Fruit fly (Drosophila melanogaster) whole organism, embryonic: Measurements from ENCODE around the gene CG34180.

ENCODE experiments used
- Ada2b ChIP-seq: fragments of 200-800 bp; sonication (Bioruptor generic); IDR thresholded peaks from 2 replicates; pipeline ENCODE4 v1.3.6; 2022; ENCODE audit warnings: missing biosample characterization, missing genetic modification characterization
- Antp ChIP-seq: fragments of 200-800 bp; sonication (Bioruptor generic); optimal IDR thresholded peaks from 3 replicates; lab custom pipeline; 2016; ENCODE audit warnings: missing biosample characterization, missing genetic modification characterization
- Asciz ChIP-seq: fragments of 200-800 bp; sonication (Bioruptor generic); optimal IDR thresholded peaks from 2 replicates; lab custom pipeline; 2017; ENCODE audit warnings: missing biosample characterization, mild to moderate bottlenecking, missing genetic modification characterization, missing genetic modification reagents
- Bdp1 ChIP-seq: fragments of 200-800 bp; sonication (Bioruptor generic); optimal IDR thresholded peaks from 3 replicates; lab custom pipeline; 2016; ENCODE audit warnings: missing biosample characterization, missing genetic modification characterization
- CG10147 ChIP-seq: fragments of 200-800 bp; sonication (Bioruptor generic); optimal IDR thresholded peaks from 2 replicates; lab custom pipeline; 2019; ENCODE audit warnings: missing biosample characterization, mild to moderate bottlenecking, missing genetic modification characterization, moderate library complexity
- CG11085 ChIP-seq: fragments of 200-800 bp; sonication (Bioruptor generic); IDR thresholded peaks from 2 replicates; pipeline ENCODE4 v1.3.6; 2022; ENCODE audit warnings: missing biosample characterization, missing genetic modification characterization
- CG11723 ChIP-seq: fragments of 200-800 bp; sonication (Bioruptor generic); optimal IDR thresholded peaks from 2 replicates; lab custom pipeline; 2017; ENCODE audit warnings: missing biosample characterization, mild to moderate bottlenecking, missing genetic modification characterization
- CG12236 ChIP-seq: fragments of 200-800 bp; sonication (Bioruptor generic); optimal IDR thresholded peaks from 2 replicates; lab custom pipeline; 2016; ENCODE audit warnings: missing biosample characterization, missing genetic modification characterization
- CG13624 ChIP-seq: fragments of 200-800 bp; sonication (Bioruptor generic); optimal IDR thresholded peaks from 2 replicates; lab custom pipeline; 2016; ENCODE audit warnings: missing biosample characterization, missing genetic modification characterization
- CG13894 ChIP-seq: fragments of 200-800 bp; sonication (Bioruptor generic); optimal IDR thresholded peaks from 3 replicates; lab custom pipeline; 2018; ENCODE audit warnings: missing biosample characterization, mild to moderate bottlenecking, missing genetic modification characterization, moderate library complexity
- CG15073 ChIP-seq: fragments of 200-800 bp; sonication (Bioruptor generic); optimal IDR thresholded peaks from 2 replicates; lab custom pipeline; 2016; ENCODE audit warnings: missing biosample characterization, missing genetic modification characterization
- CG16863 ChIP-seq: fragments of 200-800 bp; sonication (Bioruptor generic); optimal IDR thresholded peaks from 3 replicates; lab custom pipeline; 2016; ENCODE audit warnings: missing biosample characterization, missing genetic modification characterization
- CG17328 ChIP-seq: fragments of 200-800 bp; sonication (Bioruptor generic); IDR thresholded peaks from 2 replicates; pipeline ENCODE4 v1.3.6; 2022; ENCODE audit warnings: missing biosample characterization, missing genetic modification characterization
- CG3281 ChIP-seq: fragments of 200-800 bp; sonication (Bioruptor generic); optimal IDR thresholded peaks from 3 replicates; lab custom pipeline; 2017; ENCODE audit warnings: missing biosample characterization, mild to moderate bottlenecking, missing genetic modification characterization
- CG6791 ChIP-seq: fragments of 200-800 bp; sonication (Bioruptor generic); IDR thresholded peaks from 3 replicates; pipeline ENCODE4 v1.3.6; 2022; ENCODE audit warnings: missing biosample characterization, missing genetic modification characterization; ENCODE audit not compliant: partially characterized antibody
- CG7372 ChIP-seq: fragments of 200-800 bp; sonication (Bioruptor generic); IDR thresholded peaks from 2 replicates; pipeline ENCODE4 v1.3.6; 2022; ENCODE audit warnings: missing biosample characterization, missing genetic modification characterization
- CG8765 ChIP-seq: fragments of 200-800 bp; sonication (Bioruptor generic); IDR thresholded peaks from 2 replicates; pipeline ENCODE4 v1.3.6; 2022; ENCODE audit warnings: missing biosample characterization, missing genetic modification characterization
- Hmx ChIP-seq: fragments of 200-800 bp; sonication (Bioruptor generic); optimal IDR thresholded peaks from 2 replicates; lab custom pipeline; 2016; ENCODE audit warnings: missing biosample characterization, missing genetic modification characterization
- Lhr ChIP-seq: fragments of 200-800 bp; sonication (Bioruptor generic); optimal IDR thresholded peaks from 3 replicates; lab custom pipeline; 2017; ENCODE audit warnings: mild to moderate bottlenecking, missing biosample characterization, missing genetic modification reagents, missing genetic modification characterization
- Mad ChIP-seq: fragments of 200-800 bp; sonication (Bioruptor generic); optimal IDR thresholded peaks from 2 replicates; lab custom pipeline; 2016; ENCODE audit warnings: missing biosample characterization, missing genetic modification characterization
- Nf-YB ChIP-seq: fragments of 200-800 bp; sonication (Bioruptor generic); optimal IDR thresholded peaks from 3 replicates; lab custom pipeline; 2019; ENCODE audit warnings: missing biosample characterization, mild to moderate bottlenecking, missing genetic modification characterization, moderate library complexity
- Opbp ChIP-seq: fragments of 200-800 bp; sonication (Bioruptor generic); IDR thresholded peaks from 3 replicates; pipeline ENCODE4 v1.3.6; 2022; ENCODE audit warnings: missing biosample characterization, missing genetic modification characterization; ENCODE audit not compliant: partially characterized antibody
- PHDP ChIP-seq: fragments of 200-800 bp; sonication (Bioruptor generic); optimal IDR thresholded peaks from 3 replicates; lab custom pipeline; 2018; ENCODE audit warnings: missing biosample characterization, mild to moderate bottlenecking, missing genetic modification characterization, moderate library complexity
- Pdp1 ChIP-seq, 2 experiments: fragments of 200-800 bp; sonication (Bioruptor generic); optimal IDR thresholded peaks; 3 replicates each; lab custom pipeline; 2016; ENCODE audit warnings: missing biosample characterization in 2 of 2, missing genetic modification characterization in 2 of 2, mild to moderate bottlenecking in 1 of 2, moderate library complexity in 1 of 2
- Spps ChIP-seq: fragments of 200-800 bp; sonication (Bioruptor generic); optimal IDR thresholded peaks from 2 replicates; lab custom pipeline; 2018; ENCODE audit warnings: missing biosample characterization, mild to moderate bottlenecking, missing genetic modification characterization
- Stat92E ChIP-seq, 3 experiments: fragments of >200 bp in 2 of 3; fragments of 200-800 bp in 1 of 3; sonication (Bioruptor generic) in 1 of 3; optimal IDR thresholded peaks; 2 replicates each; lab custom pipeline; 2017 to 2019; ENCODE audit warnings: missing biosample characterization in 3 of 3, missing genetic modification characterization in 3 of 3, mild to moderate bottlenecking in 1 of 3, moderate library complexity in 1 of 3
- Tbp ChIP-seq: fragments of >200 bp; optimal IDR thresholded peaks from 2 replicates; lab custom pipeline; 2018; ENCODE audit warnings: missing biosample characterization, missing genetic modification characterization
- Xbp1 ChIP-seq: fragments of 200-800 bp; sonication (Bioruptor generic); optimal IDR thresholded peaks from 3 replicates; lab custom pipeline; 2016; ENCODE audit warnings: missing biosample characterization, mild to moderate bottlenecking, missing genetic modification characterization
- ac ChIP-seq: fragments of 200-800 bp; sonication (Bioruptor generic); optimal IDR thresholded peaks from 3 replicates; lab custom pipeline; 2017; ENCODE audit warnings: missing biosample characterization, mild to moderate bottlenecking, missing genetic modification characterization
- ash1 ChIP-seq: fragments of 200-800 bp; sonication (Bioruptor generic); optimal IDR thresholded peaks from 2 replicates; lab custom pipeline; 2018; ENCODE audit warnings: missing biosample characterization, mild to moderate bottlenecking, missing genetic modification characterization
- bsh ChIP-seq, 2 experiments: fragments of 200-800 bp; sonication (Bioruptor generic); optimal IDR thresholded peaks; 2 replicates each; lab custom pipeline; 2017 to 2018; ENCODE audit warnings: mild to moderate bottlenecking in 2 of 2, missing biosample characterization in 2 of 2, missing genetic modification characterization in 2 of 2, moderate library complexity in 1 of 2
- btn ChIP-seq: fragments of 200-800 bp; sonication (Bioruptor generic); optimal IDR thresholded peaks from 2 replicates; lab custom pipeline; 2016; ENCODE audit warnings: missing biosample characterization, missing genetic modification characterization
- crc ChIP-seq: fragments of 200-800 bp; sonication (Bioruptor generic); optimal IDR thresholded peaks from 2 replicates; lab custom pipeline; 2016; ENCODE audit warnings: missing biosample characterization, missing genetic modification characterization
- crol ChIP-seq: fragments of 200-800 bp; sonication (Bioruptor generic); IDR thresholded peaks from 2 replicates; pipeline ENCODE4 v1.3.6; 2022; ENCODE audit warnings: missing biosample characterization, missing genetic modification characterization
- dpn ChIP-seq, 2 experiments: fragments of 200-800 bp; sonication (Bioruptor generic); optimal IDR thresholded peaks; 3 replicates each; lab custom pipeline; 2016; ENCODE audit warnings: missing biosample characterization in 2 of 2, missing genetic modification characterization in 2 of 2
- emc ChIP-seq: fragments of 200-800 bp; sonication (Bioruptor generic); optimal IDR thresholded peaks from 2 replicates; lab custom pipeline; 2016; ENCODE audit warnings: missing biosample characterization, missing genetic modification characterization
- gem ChIP-seq: fragments of 200-800 bp; sonication (Bioruptor generic); optimal IDR thresholded peaks from 2 replicates; lab custom pipeline; 2019; ENCODE audit warnings: missing biosample characterization, mild to moderate bottlenecking, missing genetic modification characterization, moderate library complexity
- grau ChIP-seq: fragments of 200-800 bp; optimal IDR thresholded peaks from 3 replicates; lab custom pipeline; 2019; ENCODE audit warnings: missing biosample characterization, mild to moderate bottlenecking, missing genetic modification characterization, moderate library complexity
- grn ChIP-seq: fragments of 200-800 bp; sonication (Bioruptor generic); optimal IDR thresholded peaks from 3 replicates; lab custom pipeline; 2017; ENCODE audit warnings: missing biosample characterization, missing genetic modification characterization
- her ChIP-seq: fragments of 200-800 bp; sonication (Bioruptor generic); optimal IDR thresholded peaks from 2 replicates; lab custom pipeline; 2016; ENCODE audit warnings: missing biosample characterization, missing genetic modification characterization
- kni ChIP-seq: fragments of 200-800 bp; sonication (Bioruptor generic); optimal IDR thresholded peaks from 3 replicates; lab custom pipeline; 2017; ENCODE audit warnings: mild to moderate bottlenecking, missing biosample characterization, missing genetic modification reagents, missing genetic modification characterization
- maf-S ChIP-seq: fragments of 200-800 bp; sonication (Bioruptor generic); optimal IDR thresholded peaks from 2 replicates; lab custom pipeline; 2016; ENCODE audit warnings: missing biosample characterization, missing genetic modification characterization
- oc ChIP-seq: fragments of 200-800 bp; sonication (Bioruptor generic); optimal IDR thresholded peaks from 2 replicates; lab custom pipeline; 2018; ENCODE audit warnings: missing biosample characterization, mild to moderate bottlenecking, missing genetic modification characterization, moderate library complexity
- p53 ChIP-seq: fragments of 200-800 bp; sonication (Bioruptor generic); optimal IDR thresholded peaks from 2 replicates; lab custom pipeline; 2016; ENCODE audit warnings: missing biosample characterization, missing genetic modification characterization
- run ChIP-seq: fragments of 200-800 bp; sonication (Bioruptor generic); optimal IDR thresholded peaks from 3 replicates; lab custom pipeline; 2018; ENCODE audit warnings: missing biosample characterization, mild to moderate bottlenecking, missing genetic modification characterization
- scrt ChIP-seq: fragments of 200-800 bp; sonication (Bioruptor generic); optimal IDR thresholded peaks from 2 replicates; lab custom pipeline; 2018; ENCODE audit warnings: missing biosample characterization, mild to moderate bottlenecking, missing genetic modification characterization, moderate library complexity
- sug ChIP-seq: fragments of 200-800 bp; optimal IDR thresholded peaks from 2 replicates; lab custom pipeline; 2019; ENCODE audit warnings: missing biosample characterization, mild to moderate bottlenecking, missing genetic modification characterization, moderate library complexity
- trh ChIP-seq: fragments of 200-800 bp; sonication (Bioruptor generic); optimal IDR thresholded peaks from 2 replicates; lab custom pipeline; 2016; ENCODE audit warnings: missing biosample characterization, missing genetic modification characterization
- tx ChIP-seq: fragments of 200-800 bp; sonication (Bioruptor generic); optimal IDR thresholded peaks from 2 replicates; lab custom pipeline; 2016; ENCODE audit warnings: missing biosample characterization, missing genetic modification characterization

Gene CG34180

dm6 chr2L:6098479-6099269, 38.4 kb downstream of the CG34180 start, which contains the start of gene CG9175 (continued):
- TF ChIP-seq CG13894 (tag; lab: Kevin White, UChicago) (peak; percentile 75), Pdp1 (GFP tag; optimal IDR thresholded peaks at IDR 0.05; lab: Kevin White, UChicago) (peak; percentile 22 to 63), ash1 (peak; percentile 28), kni (no peak), tx (GFP tag; lab: Kevin White, UChicago) (peak; percentile 39), Antp (GFP tag; lab: Kevin White, UChicago) (peak; percentile 39), crc (GFP tag; lab: Kevin White, UChicago) (no peak), p53 (peak; percentile 44), maf-S (GFP tag; lab: Kevin White, UChicago) (no peak), CG11085 (GFP tag; lab: Robert Waterston, UW) (no peak; the same call in 1 of the 2 replicates), PHDP (tag; lab: Kevin White, UChicago) (peak; percentile 38), Xbp1 (GFP tag; lab: Kevin White, UChicago) (peak; percentile 92), Tbp (GFP tag; lab: Kevin White, UChicago) (no peak), her (GFP tag; lab: Kevin White, UChicago) (peak; percentile 72), sug (tag; lab: Kevin White, UChicago) (peak; percentile 62), CG12236 (GFP tag; lab: Kevin White, UChicago) (no peak), CG17328 (GFP tag; lab: Robert Waterston, UW) (no peak), CG11723 (GFP tag; lab: Kevin White, UChicago) (no peak), Stat92E (GFP tag; optimal IDR thresholded peaks at IDR 0.05; lab: Kevin White, UChicago) (peak in 1 of 3 experiments; percentile 81), CG6791 (GFP tag; lab: Robert Waterston, UW) (peak; percentile 94), scrt (GFP tag; lab: Kevin White, UChicago) (no peak), gem (tag; lab: Kevin White, UChicago) (peak; percentile 4), emc (GFP tag; lab: Kevin White, UChicago) (no peak), Lhr (peak; percentile 83), ac (GFP tag; lab: Kevin White, UChicago) (no peak), CG16863 (GFP tag; lab: Kevin White, UChicago) (no peak), CG15073 (no peak), Nf-YB (peak; percentile 40), CG3281 (GFP tag; lab: Kevin White, UChicago) (no peak), Asciz (GFP tag; lab: Kevin White, UChicago) (no peak), Mad (peak; percentile 30), run (tag; lab: Kevin White, UChicago) (no peak), crol (GFP tag; lab: Robert Waterston, UW) (peak; percentile 40), CG7372 (GFP tag; lab: Robert Waterston, UW) (no peak; the same call in 1 of the 2 replicates), Ada2b (GFP tag; lab: Robert Waterston, UW) (no peak), grn (GFP tag; lab: Kevin White, UChicago) (no peak), Opbp (GFP tag; lab: Robert Waterston, UW) (peak; percentile 97), Spps (tag; lab: Kevin White, UChicago) (peak; percentile 7), CG8765 (GFP tag; lab: Robert Waterston, UW) (no peak), btn (GFP tag; lab: Kevin White, UChicago) (no peak), grau (tag; lab: Kevin White, UChicago) (peak; percentile 46), bsh (GFP tag; optimal IDR thresholded peaks at IDR 0.05; lab: Kevin White, UChicago) (peak in 1 of 2 experiments; percentile 24), Hmx (GFP tag; lab: Kevin White, UChicago) (no peak), trh (GFP tag; lab: Kevin White, UChicago) (no peak), CG13624 (GFP tag; lab: Kevin White, UChicago) (peak; percentile 68), CG10147 (GFP tag; lab: Kevin White, UChicago) (no peak), oc (tag; lab: Kevin White, UChicago) (peak; percentile 23), dpn (GFP tag; optimal IDR thresholded peaks at IDR 0.05; lab: Kevin White, UChicago) (peak; percentile 40 to 45), Bdp1 (GFP tag; lab: Kevin White, UChicago) (peak; percentile 16)
